Fruit fly (Drosophila melanogaster) whole organism, adult: ENCODE measurements around the gene CycE.

Experiments used
- CG11617 ChIP-seq: fragments of 200-800 bp; sonication (Bioruptor generic); optimal IDR thresholded peaks from 2 replicates; lab custom pipeline; 2017; ENCODE audit warnings: mild to moderate bottlenecking, missing biosample characterization, missing genetic modification reagents, missing genetic modification characterization
- CG12768 ChIP-seq: fragments of 200-800 bp; sonication (Bioruptor generic); optimal IDR thresholded peaks from 2 replicates; lab custom pipeline; 2017; ENCODE audit warnings: missing biosample characterization, missing genetic modification characterization, mild to moderate bottlenecking, moderate library complexity, missing genetic modification reagents
- CG14711 ChIP-seq: fragments of 200-800 bp; sonication (Bioruptor generic); optimal IDR thresholded peaks from 2 replicates; lab custom pipeline; 2018; ENCODE audit warnings: missing biosample characterization, mild to moderate bottlenecking, missing genetic modification characterization, moderate library complexity
- CG5204 ChIP-seq: fragments of 200-800 bp; sonication (Bioruptor generic); optimal IDR thresholded peaks from 2 replicates; lab custom pipeline; 2016; ENCODE audit warnings: missing biosample characterization, missing genetic modification characterization
- CG7045 ChIP-seq: fragments of 200-800 bp; sonication (Bioruptor generic); optimal IDR thresholded peaks from 2 replicates; lab custom pipeline; 2017; ENCODE audit warnings: missing biosample characterization, mild to moderate bottlenecking, missing genetic modification characterization
- CG7101 ChIP-seq: fragments of 200-800 bp; sonication (Bioruptor generic); optimal IDR thresholded peaks from 2 replicates; lab custom pipeline; 2018; ENCODE audit warnings: missing biosample characterization, mild to moderate bottlenecking, missing genetic modification characterization, moderate library complexity
- Crg-1 ChIP-seq: fragments of 200-800 bp; sonication (Bioruptor generic); optimal IDR thresholded peaks from 2 replicates; lab custom pipeline; 2016; ENCODE audit warnings: missing biosample characterization, missing genetic modification characterization
- bab1 ChIP-seq: fragments of 200-800 bp; sonication (Bioruptor generic); optimal IDR thresholded peaks from 3 replicates; lab custom pipeline; 2019; ENCODE audit warnings: missing biosample characterization, mild to moderate bottlenecking, missing genetic modification characterization, moderate library complexity
- cic ChIP-seq: fragments of 200-800 bp; sonication (Bioruptor generic); optimal IDR thresholded peaks from 2 replicates; lab custom pipeline; 2017; ENCODE audit warnings: missing biosample characterization, mild to moderate bottlenecking, missing genetic modification characterization, moderate library complexity
- cnc ChIP-seq, 2 experiments: fragments of >200 bp; optimal IDR thresholded peaks; 2 replicates each; lab custom pipeline; 2017
- pad ChIP-seq: fragments of 200-800 bp; sonication (Bioruptor generic); optimal IDR thresholded peaks from 3 replicates; lab custom pipeline; 2017; ENCODE audit warnings: missing biosample characterization, missing genetic modification characterization, mild to moderate bottlenecking, moderate library complexity, missing genetic modification reagents
- toe ChIP-seq: fragments of 200-800 bp; sonication (Bioruptor generic); optimal IDR thresholded peaks from 2 replicates; lab custom pipeline; 2016; ENCODE audit warnings: missing biosample characterization, missing genetic modification characterization

- TF ChIP-seq CG7045 (GFP tag; lab: Kevin White, UChicago) (no peak), pad (GFP tag; lab: Kevin White, UChicago) (no peak), CG12768 (GFP tag; lab: Kevin White, UChicago) (no peak), toe (no peak), CG5204 (GFP tag; lab: Kevin White, UChicago) (no peak), CG14711 (tag; lab: Kevin White, UChicago) (no peak), Crg-1 (GFP tag; lab: Kevin White, UChicago) (no peak), cic (GFP tag; lab: Kevin White, UChicago) (no peak), CG11617 (no peak), cnc (optimal IDR thresholded peaks at IDR 0.05; lab: Kevin White, UChicago) (no peak), bab1 (GFP tag; lab: Kevin White, UChicago) (no peak), CG7101 (tag; lab: Kevin White, UChicago) (no peak)
These were observed 5.0 kb downstream of the CycE start for dm6 chr2L:15742976-15743375.
